Fruit fly (Drosophila melanogaster) whole organism, embryonic: ENCODE measurements around the gene Kdm2.

Experiments
- Ada2b ChIP-seq: fragments of 200-800 bp; sonication (Bioruptor generic); IDR thresholded peaks from 2 replicates; pipeline ENCODE4 v1.3.6; 2022; ENCODE audit warnings: missing biosample characterization, missing genetic modification characterization
- Aef1 ChIP-seq: fragments of 200-800 bp; sonication (Bioruptor generic); IDR thresholded peaks from 3 replicates; pipeline ENCODE4 v1.3.6; 2022; ENCODE audit warnings: missing biosample characterization, missing genetic modification characterization
- CG11085 ChIP-seq: fragments of 200-800 bp; sonication (Bioruptor generic); IDR thresholded peaks from 2 replicates; pipeline ENCODE4 v1.3.6; 2022; ENCODE audit warnings: missing biosample characterization, missing genetic modification characterization
- CG11456 ChIP-seq: fragments of 200-800 bp; sonication (Bioruptor generic); IDR thresholded peaks from 3 replicates; pipeline ENCODE4 v1.3.6; 2022; ENCODE audit warnings: missing biosample characterization, missing genetic modification characterization
- CG1233 ChIP-seq: fragments of 200-800 bp; sonication (Bioruptor generic); optimal IDR thresholded peaks from 4 replicates; lab custom pipeline; 2018; ENCODE audit warnings: missing biosample characterization, mild to moderate bottlenecking, missing genetic modification characterization
- CG14710 ChIP-seq: fragments of 200-800 bp; sonication (Bioruptor generic); optimal IDR thresholded peaks from 3 replicates; lab custom pipeline; 2019; ENCODE audit warnings: missing biosample characterization, mild to moderate bottlenecking, missing genetic modification characterization, moderate library complexity
- CG14965 ChIP-seq: fragments of 200-800 bp; sonication (Bioruptor generic); optimal IDR thresholded peaks from 2 replicates; lab custom pipeline; 2016; ENCODE audit warnings: missing biosample characterization, missing genetic modification characterization, borderline replicate concordance
- CG15514 ChIP-seq: fragments of 200-800 bp; sonication (Bioruptor generic); optimal IDR thresholded peaks from 3 replicates; lab custom pipeline; 2017; ENCODE audit warnings: missing biosample characterization, missing genetic modification characterization, mild to moderate bottlenecking, moderate library complexity, missing genetic modification reagents
- CG1832 ChIP-seq: fragments of 200-800 bp; sonication (Bioruptor generic); optimal IDR thresholded peaks from 2 replicates; lab custom pipeline; 2017; ENCODE audit warnings: missing biosample characterization, mild to moderate bottlenecking, missing genetic modification characterization, inconsistent platforms
- CG2678 ChIP-seq: fragments of 200-800 bp; sonication (Bioruptor generic); optimal IDR thresholded peaks from 3 replicates; lab custom pipeline; 2019; ENCODE audit warnings: missing biosample characterization, mild to moderate bottlenecking, missing genetic modification characterization, moderate library complexity
- CG30431 ChIP-seq: fragments of 200-800 bp; sonication (Bioruptor generic); optimal IDR thresholded peaks from 2 replicates; lab custom pipeline; 2017; ENCODE audit warnings: missing biosample characterization, missing genetic modification characterization
- CG34224 ChIP-seq: fragments of 200-800 bp; sonication (Bioruptor generic); IDR thresholded peaks from 3 replicates; pipeline ENCODE4 v1.3.6; 2022; ENCODE audit warnings: missing biosample characterization, missing genetic modification characterization; ENCODE audit not compliant: partially characterized antibody
- CG4820 ChIP-seq: fragments of 200-800 bp; sonication (Bioruptor generic); optimal IDR thresholded peaks from 3 replicates; lab custom pipeline; 2016; ENCODE audit warnings: missing biosample characterization, missing genetic modification characterization
- CG6272 ChIP-seq: fragments of 200-800 bp; sonication (Bioruptor generic); IDR thresholded peaks from 2 replicates; pipeline ENCODE4 v1.3.6; 2022; ENCODE audit warnings: missing biosample characterization, missing genetic modification characterization
- CG6654 ChIP-seq: fragments of 200-800 bp; sonication (Bioruptor generic); optimal IDR thresholded peaks from 2 replicates; lab custom pipeline; 2017; ENCODE audit warnings: missing biosample characterization, mild to moderate bottlenecking, missing genetic modification characterization
- CG7556 ChIP-seq: fragments of 200-800 bp; sonication (Bioruptor generic); optimal IDR thresholded peaks from 2 replicates; lab custom pipeline; 2017; ENCODE audit warnings: missing biosample characterization, mild to moderate bottlenecking, missing genetic modification characterization
- CG7786 ChIP-seq: fragments of 200-800 bp; sonication (Bioruptor generic); optimal IDR thresholded peaks from 2 replicates; lab custom pipeline; 2016; ENCODE audit warnings: missing biosample characterization, missing genetic modification characterization
- CG7928 ChIP-seq: fragments of 200-800 bp; sonication (Bioruptor generic); optimal IDR thresholded peaks from 2 replicates; lab custom pipeline; 2017; ENCODE audit warnings: missing biosample characterization, mild to moderate bottlenecking, missing genetic modification characterization
- CG7963 ChIP-seq: fragments of 200-800 bp; sonication (Bioruptor generic); IDR thresholded peaks from 3 replicates; pipeline ENCODE4 v1.3.6; 2022; ENCODE audit warnings: missing biosample characterization, missing genetic modification characterization; ENCODE audit not compliant: partially characterized antibody
- CG9727 ChIP-seq: fragments of 200-800 bp; sonication (Bioruptor generic); optimal IDR thresholded peaks from 3 replicates; lab custom pipeline; 2017; ENCODE audit warnings: missing biosample characterization, mild to moderate bottlenecking, missing genetic modification characterization
- CTCF ChIP-seq: fragments of 200-800 bp; sonication (Bioruptor generic); optimal IDR thresholded peaks from 2 replicates; lab custom pipeline; 2017; ENCODE audit warnings: missing biosample characterization, mild to moderate bottlenecking, missing genetic modification characterization, moderate library complexity
- Dad ChIP-seq: fragments of 200-800 bp; sonication (Bioruptor generic); optimal IDR thresholded peaks from 3 replicates; lab custom pipeline; 2016; ENCODE audit warnings: missing biosample characterization, missing genetic modification characterization
- Dek ChIP-seq: fragments of 200-800 bp; sonication (Bioruptor generic); optimal IDR thresholded peaks from 3 replicates; lab custom pipeline; 2019; ENCODE audit warnings: missing biosample characterization, mild to moderate bottlenecking, missing genetic modification characterization, moderate library complexity
- Dref ChIP-seq: fragments of 200-800 bp; sonication (Bioruptor generic); IDR thresholded peaks from 2 replicates; pipeline ENCODE4 v1.3.6; 2022; ENCODE audit warnings: missing biosample characterization, missing genetic modification characterization
- Ets65A ChIP-seq: fragments of 200-800 bp; sonication (Bioruptor generic); peaks from one replicate; lab custom pipeline; 2016; ENCODE audit warnings: missing biosample characterization, missing genetic modification characterization
- Hand ChIP-seq: fragments of 200-800 bp; sonication (Bioruptor generic); optimal IDR thresholded peaks from 2 replicates; lab custom pipeline; 2017; ENCODE audit warnings: mild to moderate bottlenecking, missing biosample characterization, missing genetic modification reagents, missing genetic modification characterization
- Hr39 ChIP-seq: fragments of >200 bp; optimal IDR thresholded peaks from 2 replicates; lab custom pipeline; 2017
- Meics ChIP-seq: fragments of 200-800 bp; sonication (Bioruptor generic); optimal IDR thresholded peaks from 2 replicates; lab custom pipeline; 2017; ENCODE audit warnings: missing biosample characterization, mild to moderate bottlenecking, missing genetic modification characterization
- Pdp1 ChIP-seq, 2 experiments: fragments of 200-800 bp; sonication (Bioruptor generic); optimal IDR thresholded peaks; 3 replicates each; lab custom pipeline; 2016; ENCODE audit warnings: missing biosample characterization in 2 of 2, missing genetic modification characterization in 2 of 2, mild to moderate bottlenecking in 1 of 2, moderate library complexity in 1 of 2
- Stat92E ChIP-seq, 3 experiments: fragments of >200 bp in 2 of 3; fragments of 200-800 bp in 1 of 3; sonication (Bioruptor generic) in 1 of 3; optimal IDR thresholded peaks; 2 replicates each; lab custom pipeline; 2017 to 2019; ENCODE audit warnings: missing biosample characterization in 3 of 3, missing genetic modification characterization in 3 of 3, mild to moderate bottlenecking in 1 of 3, moderate library complexity in 1 of 3
- TFAM ChIP-seq: fragments of 200-800 bp; sonication (Bioruptor generic); optimal IDR thresholded peaks from 2 replicates; lab custom pipeline; 2017; ENCODE audit warnings: missing biosample characterization, missing genetic modification characterization, inconsistent platforms
- YL-1 ChIP-seq: fragments of 200-800 bp; sonication (Bioruptor generic); optimal IDR thresholded peaks from 3 replicates; lab custom pipeline; 2017; ENCODE audit warnings: missing biosample characterization, mild to moderate bottlenecking, missing genetic modification characterization
- ab ChIP-seq: fragments of 200-800 bp; sonication (Bioruptor generic); optimal IDR thresholded peaks from 2 replicates; lab custom pipeline; 2016; ENCODE audit warnings: missing biosample characterization, missing genetic modification characterization
- ac ChIP-seq: fragments of 200-800 bp; sonication (Bioruptor generic); optimal IDR thresholded peaks from 3 replicates; lab custom pipeline; 2017; ENCODE audit warnings: missing biosample characterization, mild to moderate bottlenecking, missing genetic modification characterization
- br ChIP-seq: fragments of >200 bp; optimal IDR thresholded peaks from 2 replicates; lab custom pipeline; 2017
- cas ChIP-seq: fragments of 200-800 bp; sonication (Bioruptor generic); IDR thresholded peaks from 2 replicates; pipeline ENCODE4 v1.3.6; 2022; ENCODE audit warnings: missing biosample characterization, missing genetic modification characterization
- dmrt99B ChIP-seq: fragments of 200-800 bp; sonication (Bioruptor generic); optimal IDR thresholded peaks from 2 replicates; lab custom pipeline; 2018; ENCODE audit warnings: missing biosample characterization, mild to moderate bottlenecking, missing genetic modification characterization, moderate library complexity
- ems ChIP-seq: fragments of 200-800 bp; sonication (Bioruptor generic); optimal IDR thresholded peaks from 3 replicates; lab custom pipeline; 2016; ENCODE audit warnings: missing biosample characterization, missing genetic modification characterization
- gfzf ChIP-seq: fragments of 200-800 bp; sonication (Bioruptor generic); optimal IDR thresholded peaks from 2 replicates; lab custom pipeline; 2016; ENCODE audit warnings: missing biosample characterization, mild to moderate bottlenecking, missing genetic modification characterization, moderate library complexity
- lbe ChIP-seq: fragments of 200-800 bp; sonication (Bioruptor generic); optimal IDR thresholded peaks from 2 replicates; lab custom pipeline; 2016; ENCODE audit warnings: missing biosample characterization, mild to moderate bottlenecking, missing genetic modification characterization
- lilli ChIP-seq: fragments of 200-800 bp; sonication (Bioruptor generic); optimal IDR thresholded peaks from 3 replicates; lab custom pipeline; 2016; ENCODE audit warnings: missing biosample characterization, missing genetic modification characterization
- lmd ChIP-seq: fragments of 200-800 bp; sonication (Bioruptor generic); IDR thresholded peaks from 2 replicates; pipeline ENCODE4 v1.3.6; 2022; ENCODE audit warnings: missing biosample characterization, missing genetic modification characterization
- mam ChIP-seq: fragments of 200-800 bp; sonication (Bioruptor generic); optimal IDR thresholded peaks from 3 replicates; lab custom pipeline; 2016; ENCODE audit warnings: missing biosample characterization, missing genetic modification characterization
- mirr ChIP-seq: fragments of 200-800 bp; sonication (Bioruptor generic); optimal IDR thresholded peaks from 3 replicates; lab custom pipeline; 2018; ENCODE audit warnings: missing biosample characterization, mild to moderate bottlenecking, missing genetic modification characterization
- mld ChIP-seq: fragments of 200-800 bp; sonication (Bioruptor generic); IDR thresholded peaks from 3 replicates; pipeline ENCODE4 v1.3.6; 2022; ENCODE audit warnings: missing biosample characterization, missing genetic modification characterization; ENCODE audit not compliant: partially characterized antibody
- org-1 ChIP-seq: fragments of 200-800 bp; sonication (Bioruptor generic); optimal IDR thresholded peaks from 2 replicates; lab custom pipeline; 2017; ENCODE audit warnings: missing biosample characterization, missing genetic modification characterization
- run ChIP-seq: fragments of 200-800 bp; sonication (Bioruptor generic); optimal IDR thresholded peaks from 3 replicates; lab custom pipeline; 2018; ENCODE audit warnings: missing biosample characterization, mild to moderate bottlenecking, missing genetic modification characterization
- sd ChIP-seq: fragments of 200-800 bp; sonication (Bioruptor generic); optimal IDR thresholded peaks from 3 replicates; lab custom pipeline; 2018; ENCODE audit warnings: missing biosample characterization, mild to moderate bottlenecking, missing genetic modification characterization, moderate library complexity
- sens-2 ChIP-seq: fragments of 200-800 bp; sonication (Bioruptor generic); IDR thresholded peaks from 2 replicates; pipeline ENCODE4 v1.3.6; 2022; ENCODE audit warnings: missing biosample characterization, missing genetic modification characterization
- sqz ChIP-seq: fragments of 200-800 bp; sonication (Bioruptor generic); optimal IDR thresholded peaks from 3 replicates; lab custom pipeline; 2018; ENCODE audit warnings: missing biosample characterization, mild to moderate bottlenecking, missing genetic modification characterization
- ttk ChIP-seq: fragments of 200-800 bp; sonication (Bioruptor generic); IDR thresholded peaks from 2 replicates; pipeline ENCODE4 v2.1.2; 2022; ENCODE audit warnings: missing biosample characterization, missing genetic modification characterization
- unc-4 ChIP-seq: fragments of 200-800 bp; sonication (Bioruptor generic); IDR thresholded peaks from 2 replicates; pipeline ENCODE4 v1.3.6; 2022; ENCODE audit warnings: missing biosample characterization, missing genetic modification characterization; ENCODE audit not compliant: partially characterized antibody

Kdm2 gene

DNA sequence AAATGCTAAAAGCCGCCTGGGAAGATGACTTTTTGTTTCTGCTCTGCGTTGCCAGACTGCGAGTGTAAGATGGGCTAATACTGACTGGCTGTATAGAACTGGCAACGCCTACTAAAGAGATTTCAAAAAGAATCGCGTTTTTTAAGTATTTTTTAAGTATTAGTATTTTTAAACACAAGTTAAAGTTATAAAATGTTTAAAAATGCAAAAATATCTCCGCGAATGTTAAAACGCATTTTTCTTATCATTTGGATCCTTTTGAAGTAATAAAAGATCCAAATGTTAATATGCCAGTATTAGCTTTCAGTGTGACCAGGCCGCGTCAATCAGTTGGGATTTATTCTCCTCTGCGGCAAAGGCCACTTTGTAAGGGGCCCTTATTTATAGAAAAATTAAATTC is 46.2 kb upstream of the Kdm2 start, which contains the start of the genes Prosbeta3 and Iru (continued):
- TF ChIP-seq org-1 (GFP tag; lab: Kevin White, UChicago) (no peak), Dref (no peak), dmrt99B (no peak), sens-2 (GFP tag; lab: Robert Waterston, UW) (no peak), unc-4 (GFP tag; lab: Robert Waterston, UW) (0 out of 2 replicates have a peak, but pooled peaks have one; percentile 28), Pdp1 (GFP tag; optimal IDR thresholded peaks at IDR 0.05; lab: Kevin White, UChicago) (peak in 1 of 2 experiments; percentile 45), sd (no peak), CG34224 (GFP tag; lab: Robert Waterston, UW) (no peak), Aef1 (GFP tag; lab: Robert Waterston, UW) (no peak), gfzf (peak; percentile 87), CTCF (no peak), lmd (GFP tag; lab: Robert Waterston, UW) (no peak), Stat92E (GFP tag; optimal IDR thresholded peaks at IDR 0.05; lab: Kevin White, UChicago) (peak in 1 of 3 experiments; percentile 13), CG7928 (GFP tag; lab: Kevin White, UChicago) (no peak), br (lab: Kevin White, UChicago) (no peak), CG7556 (GFP tag; lab: Kevin White, UChicago) (no peak), sqz (GFP tag; lab: Kevin White, UChicago) (no peak), TFAM (GFP tag; lab: Kevin White, UChicago) (no peak), ab (no peak), CG14710 (tag; lab: Kevin White, UChicago) (peak; percentile 68), cas (GFP tag; lab: Robert Waterston, UW) (no peak), run (tag; lab: Kevin White, UChicago) (no peak), CG6654 (GFP tag; lab: Kevin White, UChicago) (no peak), ttk (GFP tag; lab: Robert Waterston, UW) (no peak), CG11456 (GFP tag; lab: Robert Waterston, UW) (no peak), CG7963 (no peak), CG7786 (GFP tag; lab: Kevin White, UChicago) (no peak), ac (GFP tag; lab: Kevin White, UChicago) (no peak), Ada2b (no peak), Ets65A (GFP tag; lab: Kevin White, UChicago) (peak; percentile 45), lilli (GFP tag; lab: Kevin White, UChicago) (no peak), mam (GFP tag; lab: Kevin White, UChicago) (peak; percentile 14), mirr (GFP tag; lab: Kevin White, UChicago) (no peak), lbe (no peak), Hand (no peak), CG30431 (no peak), CG14965 (GFP tag; lab: Kevin White, UChicago) (no peak), Meics (GFP tag; lab: Kevin White, UChicago) (no peak), YL-1 (peak; percentile 72), CG9727 (GFP tag; lab: Kevin White, UChicago) (no peak), Hr39 (no peak), CG15514 (GFP tag; lab: Kevin White, UChicago) (peak; percentile 39), Dad (GFP tag; lab: Kevin White, UChicago) (no peak), mld (GFP tag; lab: Robert Waterston, UW) (no peak), Dek (no peak), CG6272 (GFP tag; lab: Robert Waterston, UW) (no peak), CG1233 (GFP tag; lab: Kevin White, UChicago) (no peak), CG2678 (tag; lab: Kevin White, UChicago) (no peak), CG1832 (GFP tag; lab: Kevin White, UChicago) (no peak), ems (no peak), CG4820 (GFP tag; lab: Kevin White, UChicago) (no peak), CG11085 (GFP tag; lab: Robert Waterston, UW) (no peak)
